Fruit fly (Drosophila melanogaster): ENCODE measurements around the gene CG7910.
"Not testable (repeated sequence)": the region's sequence is repeated elsewhere in the genome, so short reads cannot be mapped to it uniquely, and the experiment has no call there.

Gene CG7910

DNA sequence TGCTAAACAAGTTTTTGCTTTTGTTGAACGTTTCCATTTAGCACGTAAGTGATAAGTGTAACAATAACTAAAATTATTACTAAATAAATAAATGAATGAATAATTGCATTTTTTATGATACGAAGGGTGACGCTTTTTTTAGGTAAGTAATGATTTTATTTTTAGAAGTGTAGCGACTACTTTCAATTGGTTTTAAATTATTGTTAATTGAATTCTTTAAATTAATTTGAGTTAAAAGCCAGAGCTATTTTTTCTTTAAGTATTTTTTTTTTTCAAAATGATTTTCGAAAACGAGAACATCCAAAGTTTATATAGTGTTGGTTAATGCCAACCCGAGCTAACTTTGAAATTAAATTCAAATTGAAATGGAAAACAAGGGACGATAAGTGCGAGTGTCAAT, at the start of gene CG7910:
Gene CG7910, plus strand, starts transcription at position 301 of the 400 bp plus-strand sequence.
- no peak for TF ChIP-seq Myc (optimal IDR thresholded peaks at IDR 0.05)
- TF ChIP-seq insv (optimal IDR thresholded peaks at IDR 0.05): no peak
- TF ChIP-seq ttk (optimal IDR thresholded peaks at IDR 0.05): no peak

DNA sequence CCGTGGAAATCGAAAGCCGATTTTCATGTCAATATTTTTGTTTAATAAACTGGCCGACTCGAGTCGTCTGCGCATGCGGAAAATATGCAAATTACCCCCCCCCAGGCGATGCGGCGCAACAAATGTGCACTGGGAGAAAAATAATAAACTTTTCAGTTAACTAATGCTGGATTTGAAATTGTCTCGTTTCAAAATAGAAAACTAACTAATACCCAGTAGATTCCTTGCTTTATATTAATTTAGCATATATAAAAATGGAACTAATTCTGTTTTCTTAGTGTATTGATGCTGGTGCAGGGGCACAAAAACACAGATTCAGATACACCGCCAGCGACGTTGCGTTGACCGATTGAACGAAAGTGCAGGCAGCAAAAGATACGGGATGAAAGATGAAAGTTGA, 49.2 kb upstream of the CG7910 start:
- TF ChIP-seq ttk (optimal IDR thresholded peaks at IDR 0.05) (no peak), insv (optimal IDR thresholded peaks at IDR 0.05) (no peak), Sin3A (optimal IDR thresholded peaks at IDR 0.05) (no peak), Myc (optimal IDR thresholded peaks at IDR 0.05) (no peak), h (optimal IDR thresholded peaks at IDR 0.05) (no peak), psq (optimal IDR thresholded peaks at IDR 0.05) (no peak)

DNA sequence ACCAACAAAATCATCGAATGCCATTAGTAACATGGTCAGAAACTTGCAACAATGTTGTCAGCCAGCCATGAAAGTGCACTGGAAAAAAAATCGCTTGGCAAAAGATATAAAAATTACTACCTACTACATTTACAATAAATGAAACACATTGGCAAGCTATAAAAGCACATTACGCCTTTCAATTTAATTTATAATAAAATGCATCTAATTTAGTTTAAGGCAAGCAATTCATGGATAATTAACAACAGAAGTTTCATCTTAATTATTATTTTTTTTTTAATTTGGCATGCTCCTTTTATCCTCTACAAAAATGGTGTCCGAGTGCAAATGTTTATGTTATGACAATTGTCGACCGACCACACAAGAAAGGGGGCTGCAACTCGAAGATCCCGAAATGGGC, 48.1 kb upstream of the CG7910 start:
- TF ChIP-seq h (optimal IDR thresholded peaks at IDR 0.05) (no peak), psq (optimal IDR thresholded peaks at IDR 0.05) (no peak), Sin3A (optimal IDR thresholded peaks at IDR 0.05) (no peak), Myc (optimal IDR thresholded peaks at IDR 0.05) (no peak), insv (optimal IDR thresholded peaks at IDR 0.05) (no peak), ttk (optimal IDR thresholded peaks at IDR 0.05) (no peak)

DNA sequence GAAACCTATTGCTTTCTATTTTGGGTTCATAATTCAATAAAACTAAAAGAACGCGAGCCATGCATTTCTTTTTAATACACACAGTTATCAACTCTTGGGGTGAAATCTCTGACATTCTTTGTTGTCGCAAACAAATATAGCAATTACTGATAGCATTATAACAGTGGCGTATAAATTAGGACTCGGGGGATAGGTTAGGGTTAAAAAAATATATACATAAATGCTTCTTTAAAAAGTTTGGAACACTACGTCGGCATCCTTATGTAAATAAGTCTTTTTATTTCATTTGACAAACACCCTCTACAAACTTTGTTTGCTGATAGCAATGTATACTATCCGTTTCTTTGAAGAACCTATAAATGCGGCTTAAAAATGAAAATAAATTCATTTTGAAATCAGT, 46.2 kb upstream of the CG7910 start, which contains the start of gene CG43060:
Gene CG43060, plus strand, starts transcription at position 382 of the 400 bp plus-strand sequence.
- TF ChIP-seq ttk (optimal IDR thresholded peaks at IDR 0.05): no peak
- no peak for TF ChIP-seq Myc (optimal IDR thresholded peaks at IDR 0.05)
- no peak for TF ChIP-seq h (optimal IDR thresholded peaks at IDR 0.05)
- TF ChIP-seq Sin3A (optimal IDR thresholded peaks at IDR 0.05): no peak
- no peak for TF ChIP-seq insv (optimal IDR thresholded peaks at IDR 0.05)
- no peak for TF ChIP-seq psq (optimal IDR thresholded peaks at IDR 0.05)

DNA sequence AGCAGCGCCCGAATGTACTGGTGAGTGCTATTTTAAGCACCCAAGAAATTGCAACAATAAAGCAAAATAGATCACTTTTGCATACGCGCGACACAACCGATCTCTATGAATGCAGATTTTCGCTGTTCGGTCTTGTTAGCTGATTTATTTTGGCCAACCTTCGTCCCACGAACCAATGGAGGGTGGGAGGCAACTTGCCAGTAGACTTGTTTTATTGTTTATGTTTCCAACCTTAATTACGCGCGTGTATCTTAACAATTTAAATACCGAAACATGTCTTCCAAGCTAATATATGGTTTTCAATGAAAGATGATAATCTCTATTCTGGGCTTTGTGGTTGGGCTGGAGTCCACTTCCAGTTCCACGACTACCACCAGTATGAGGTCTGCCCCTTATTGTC, 38.2 kb upstream of the CG7910 start, which contains the start of gene CG43618:
Gene CG43618, plus strand, starts transcription at position 301 of the 400 bp plus-strand sequence.
- TF ChIP-seq ttk, psq, h (optimal IDR thresholded peaks at IDR 0.05): not testable (repeated sequence)

DNA sequence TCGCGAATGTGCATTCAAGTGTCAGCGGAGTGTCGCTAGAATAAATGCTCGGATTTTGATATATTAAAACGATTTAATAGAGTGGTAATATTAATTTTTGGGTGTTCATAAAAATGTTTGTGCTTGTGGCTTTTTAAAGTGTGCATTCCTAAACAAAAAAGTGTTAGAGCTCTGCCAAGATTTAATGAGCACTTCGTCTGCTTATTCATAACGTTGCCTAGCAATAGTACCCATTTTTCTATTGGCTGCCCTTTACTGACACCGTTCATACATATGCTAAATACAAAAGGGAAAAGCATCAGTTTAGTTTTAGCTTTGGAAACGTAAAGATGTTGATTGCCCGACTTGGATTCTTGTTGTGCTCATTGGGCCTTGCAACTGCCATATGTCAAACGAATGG, 37.7 kb upstream of the CG7910 start, which contains the start of gene CG43061:
Gene CG43061, plus strand, starts transcription at position 301 of the 400 bp plus-strand sequence.
- TF ChIP-seq psq, h, Sin3A (optimal IDR thresholded peaks at IDR 0.05): not testable (repeated sequence)

DNA sequence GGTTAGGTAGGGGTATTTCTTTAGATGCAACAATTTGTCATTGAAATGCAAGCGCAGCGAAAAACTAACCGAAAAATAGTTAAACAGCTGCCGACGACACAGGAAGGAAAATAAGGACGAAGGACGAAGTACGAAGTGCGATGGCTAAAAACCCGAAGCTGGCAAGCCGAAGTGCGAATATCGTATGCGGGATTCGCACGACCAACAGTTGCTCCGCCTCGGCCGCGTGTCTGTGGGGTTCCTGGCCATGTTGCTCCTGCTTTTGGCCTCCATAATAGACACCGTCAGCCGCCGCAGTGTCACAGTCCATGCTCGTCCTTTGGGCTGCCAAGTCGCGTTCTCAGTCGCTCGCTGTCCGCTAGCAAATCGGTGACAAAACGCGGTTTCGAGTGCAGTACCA, 28.1 kb upstream of the CG7910 start, which contains the start of gene mAChR-B:
Gene mAChR-B, plus strand, starts transcription at position 301 of the 400 bp plus-strand sequence.
- TF ChIP-seq psq (optimal IDR thresholded peaks at IDR 0.05) (no peak), h (optimal IDR thresholded peaks at IDR 0.05) (no peak), Myc (optimal IDR thresholded peaks at IDR 0.05) (no peak), ttk (optimal IDR thresholded peaks at IDR 0.05) (no peak), Sin3A (optimal IDR thresholded peaks at IDR 0.05) (no peak), insv (optimal IDR thresholded peaks at IDR 0.05) (no peak)

DNA sequence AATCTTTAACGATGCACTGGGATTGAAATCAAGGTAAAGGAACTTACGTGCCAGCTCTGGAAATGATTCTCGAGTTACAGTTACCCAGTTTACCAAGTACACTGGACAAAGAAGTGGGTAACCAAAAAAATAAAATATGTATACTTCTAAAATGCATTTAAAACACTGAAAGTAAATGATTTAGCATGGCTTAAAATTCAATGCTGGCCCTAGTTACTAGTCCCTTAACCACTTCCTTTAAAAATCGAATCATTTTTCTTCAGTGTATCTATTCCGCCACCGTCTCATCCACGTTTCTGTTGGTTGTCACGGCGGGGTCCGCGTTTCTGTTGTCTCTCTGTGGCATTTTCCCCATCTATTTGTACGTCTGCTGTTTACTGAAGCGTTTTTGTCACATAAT, 14.4 kb upstream of the CG7910 start:
- TF ChIP-seq psq (optimal IDR thresholded peaks at IDR 0.05) (no peak), Sin3A (optimal IDR thresholded peaks at IDR 0.05) (no peak), Myc (optimal IDR thresholded peaks at IDR 0.05) (no peak), h (optimal IDR thresholded peaks at IDR 0.05) (no peak), ttk (optimal IDR thresholded peaks at IDR 0.05) (no peak), insv (optimal IDR thresholded peaks at IDR 0.05) (no peak)

DNA sequence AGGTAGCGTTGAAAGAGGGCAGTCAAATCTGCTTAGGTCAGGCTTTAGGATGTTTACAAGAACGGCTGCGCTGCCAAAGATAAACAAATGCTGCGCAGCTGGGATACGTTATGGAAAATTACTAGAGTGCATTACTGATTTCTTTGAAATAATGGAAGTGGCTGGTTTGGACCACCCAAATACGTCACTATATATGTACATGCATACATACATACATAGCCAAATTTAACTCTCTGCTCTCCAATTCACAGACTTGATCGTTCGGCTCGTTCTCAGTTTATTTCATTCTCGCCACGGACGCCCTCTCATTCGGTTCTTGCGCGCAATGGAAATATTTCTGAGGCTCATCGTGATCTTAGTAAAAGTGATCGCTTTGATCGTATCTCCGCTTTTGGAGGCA, 6.8 kb downstream of the CG7910 start, which contains the start of gene CG7900:
Gene CG7900, plus strand, starts transcription at position 301 of the 400 bp plus-strand sequence.
- TF ChIP-seq insv, psq, h (optimal IDR thresholded peaks at IDR 0.05): not testable (repeated sequence)

DNA sequence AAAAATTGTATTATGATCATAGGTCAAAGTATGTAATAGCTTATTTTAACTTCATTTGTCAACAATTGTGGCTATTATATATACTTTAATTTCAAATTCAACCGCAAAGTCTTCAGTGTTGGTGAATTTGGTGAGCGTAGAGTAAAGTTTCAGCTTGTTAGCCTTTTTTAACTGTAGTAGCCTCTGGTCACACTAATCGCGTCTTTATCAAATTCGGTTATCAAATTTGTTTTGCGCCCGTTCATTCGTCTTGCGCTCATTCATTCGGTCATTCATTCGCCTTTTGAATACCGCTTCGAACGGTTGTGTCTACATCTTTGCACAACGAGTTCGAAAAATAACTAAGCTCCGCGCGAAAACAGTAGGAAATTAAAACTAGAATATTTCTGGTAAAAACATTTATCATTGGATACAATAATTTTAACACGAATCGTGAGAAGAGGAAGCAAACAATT, 18.1 kb downstream of the CG7910 start, which contains the start of gene puc:
Gene puc, plus strand, starts transcription at position 245 of the 455 bp plus-strand sequence.
- no peak for TF ChIP-seq Myc (optimal IDR thresholded peaks at IDR 0.05)
- no peak for TF ChIP-seq ttk (optimal IDR thresholded peaks at IDR 0.05)
- no peak for TF ChIP-seq Sin3A (optimal IDR thresholded peaks at IDR 0.05)
- TF ChIP-seq psq (optimal IDR thresholded peaks at IDR 0.05): no peak
- no peak for TF ChIP-seq h (optimal IDR thresholded peaks at IDR 0.05)
- TF ChIP-seq insv (optimal IDR thresholded peaks at IDR 0.05): no peak

DNA sequence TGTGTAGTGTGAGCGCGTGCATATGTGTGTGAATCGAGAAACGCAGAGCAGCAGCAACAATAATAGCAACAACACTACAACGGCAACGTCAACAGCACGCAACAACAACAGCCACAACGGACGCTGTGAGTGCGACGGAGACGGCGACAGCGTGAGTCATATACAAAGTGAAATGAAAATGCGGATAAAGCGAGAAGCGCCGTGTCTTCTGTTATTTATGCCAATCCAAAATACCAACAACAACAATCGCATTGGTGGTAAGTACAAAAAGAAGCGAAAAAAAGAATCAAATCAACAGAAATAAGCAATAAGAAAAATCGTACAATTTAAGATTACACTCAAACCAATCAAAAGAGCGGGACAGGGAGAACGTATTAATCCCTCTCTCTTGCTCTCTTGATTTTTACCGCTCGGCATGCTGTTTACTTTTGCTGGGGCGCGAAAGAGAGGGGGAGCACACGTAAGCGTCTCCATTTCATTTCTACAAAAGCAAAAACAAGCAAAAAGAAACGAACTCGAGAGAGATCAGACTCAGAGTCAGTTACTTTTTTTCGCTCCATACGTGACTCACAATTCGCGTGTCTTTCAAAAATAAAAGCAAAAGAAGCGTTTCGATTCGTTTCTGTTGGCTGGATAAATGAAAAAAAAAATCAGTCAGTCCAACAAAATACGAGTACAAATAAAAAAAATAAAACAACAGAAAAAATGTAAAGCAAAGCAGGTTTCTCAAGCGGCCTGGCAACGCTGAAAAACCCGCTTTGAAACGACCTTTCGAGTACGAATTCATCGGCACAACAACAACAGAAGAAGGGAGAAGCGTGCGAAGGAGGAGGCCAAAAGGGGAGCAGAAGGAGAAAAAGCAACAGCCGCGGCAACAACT, 19.0 kb downstream of the CG7910 start:
- no peak for TF ChIP-seq ttk (optimal IDR thresholded peaks at IDR 0.05)
- no peak for TF ChIP-seq insv (optimal IDR thresholded peaks at IDR 0.05)
- TF ChIP-seq Sin3A (optimal IDR thresholded peaks at IDR 0.05): no peak
- no peak for TF ChIP-seq Myc (optimal IDR thresholded peaks at IDR 0.05)
- TF ChIP-seq psq (optimal IDR thresholded peaks at IDR 0.05): no peak
- no peak for TF ChIP-seq h (optimal IDR thresholded peaks at IDR 0.05)
